Worm (Caenorhabditis elegans): ENCODE data around the gene T06A1.5.

ce11 chrV:1935494-1935893 lies 8.5 kb downstream of the T06A1.5 start:
- TF ChIP-seq flt-1 (GFP tag; IDR thresholded peaks at IDR 0.05) (no peak), tab-1 (GFP tag; IDR thresholded peaks at IDR 0.05) (no peak), ztf-29 (GFP tag; IDR thresholded peaks at IDR 0.05) (no peak), cog-1 (tag; optimal IDR thresholded peaks at IDR 0.05) (no peak), ref-1 (GFP tag; conservative IDR thresholded peaks at IDR 0.05) (no peak), ztf-23 (GFP tag; IDR thresholded peaks at IDR 0.05) (no peak), med-1 (GFP tag; optimal IDR thresholded peaks at IDR 0.05; ENCODE audit: insufficient read depth) (no peak), T22C8.4 (GFP tag; IDR thresholded peaks at IDR 0.05) (no peak), klf-2 (GFP tag; conservative IDR thresholded peaks at IDR 0.05) (no peak)

All from whole organism, midembryonic.